Fruit fly (Drosophila melanogaster): ENCODE results near the gene CG5412.

CG5412 gene

DNA sequence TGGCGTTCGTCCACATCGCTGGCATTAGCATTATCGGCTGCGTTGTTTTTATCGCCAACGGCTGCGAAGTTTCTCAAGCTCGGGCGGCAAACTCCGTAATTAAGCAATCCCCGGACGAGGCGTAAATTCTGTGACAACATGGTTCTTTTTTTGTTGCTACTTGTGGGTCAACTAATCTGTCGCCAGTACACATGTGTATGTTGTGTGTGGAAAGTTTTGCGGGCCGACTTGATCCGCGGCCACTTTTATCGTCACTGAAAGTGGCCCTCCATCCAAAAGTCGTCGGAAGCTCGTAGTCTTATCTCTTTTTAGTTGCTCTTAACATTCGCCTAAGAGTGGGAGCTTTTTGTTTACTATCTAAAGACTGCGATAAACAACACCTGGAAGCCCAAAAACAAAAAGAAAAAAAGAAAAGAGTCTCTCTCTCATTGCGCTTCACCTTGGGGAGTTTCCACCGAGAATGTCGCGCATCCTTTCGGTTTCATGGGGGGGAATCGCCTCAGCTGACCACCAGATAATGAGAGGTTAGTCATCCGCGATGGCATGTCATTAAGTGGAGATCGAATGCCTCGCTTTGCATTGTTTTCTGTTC lies 12.9 kb upstream of the CG5412 start, which contains the start of gene CG10877 (continued):
- TF ChIP-seq odd (GFP tag; optimal IDR thresholded peaks at IDR 0.05) (peak; percentile 22), sug (tag; optimal IDR thresholded peaks at IDR 0.05) (peak; percentile 64), HmgZ (tag; optimal IDR thresholded peaks at IDR 0.05) (peak; percentile 33), CG9797 (GFP tag; optimal IDR thresholded peaks at IDR 0.05) (no peak), z (GFP tag; IDR thresholded peaks at IDR 0.05) (0 out of 3 replicates have a peak, but pooled peaks have one; percentile 9), tio (GFP tag; optimal IDR thresholded peaks at IDR 0.05) (no peak), Deaf1 (tag; optimal IDR thresholded peaks at IDR 0.05) (peak; percentile 36), lab (GFP tag; optimal IDR thresholded peaks at IDR 0.05) (peak; percentile 34), CG13287 (GFP tag; IDR thresholded peaks at IDR 0.05; ENCODE audit: partially characterized antibody) (peak; percentile 20; the same call in 1 of the 2 replicates), CG34376 (GFP tag; optimal IDR thresholded peaks at IDR 0.05) (peak; percentile 64), ci (GFP tag; IDR thresholded peaks at IDR 0.05) (0 out of 3 replicates have a peak, but pooled peaks have one; percentile 7), NFAT (GFP tag; IDR thresholded peaks at IDR 0.05) (peak; percentile 33; the same call in 1 of the 2 replicates), Lpt (GFP tag; optimal IDR thresholded peaks at IDR 0.05) (no peak)

dm6 chr3R:20565546-20565948 lies 11.3 kb upstream of the CG5412 start:
- TF ChIP-seq nerfin-2 (GFP tag; IDR thresholded peaks at IDR 0.05; ENCODE audit: partially characterized antibody) (no peak), slou (GFP tag; optimal IDR thresholded peaks at IDR 0.05) (no peak), CG15011 (GFP tag; optimal IDR thresholded peaks at IDR 0.05) (no peak), nom (GFP tag; optimal IDR thresholded peaks at IDR 0.05) (peak; percentile 54), CG17612 (GFP tag; IDR thresholded peaks at IDR 0.05) (no peak), Ets65A (GFP tag) (peak; percentile 38), gcm2 (GFP tag; optimal IDR thresholded peaks at IDR 0.05) (no peak), CG4820 (GFP tag; optimal IDR thresholded peaks at IDR 0.05) (no peak), CG11456 (GFP tag; IDR thresholded peaks at IDR 0.05) (no peak), ase (GFP tag; IDR thresholded peaks at IDR 0.05) (no peak), pb (GFP tag; optimal IDR thresholded peaks at IDR 0.05) (no peak), CG16779 (GFP tag; IDR thresholded peaks at IDR 0.05) (no peak), pfk (GFP tag; optimal IDR thresholded peaks at IDR 0.05) (no peak), CG2875 (GFP tag; optimal IDR thresholded peaks at IDR 0.05) (no peak), Camta (GFP tag; optimal IDR thresholded peaks at IDR 0.05) (no peak), CG12299 (tag; optimal IDR thresholded peaks at IDR 0.05) (no peak), C15 (GFP tag; IDR thresholded peaks at IDR 0.05) (no peak), CG5180 (GFP tag; optimal IDR thresholded peaks at IDR 0.05) (peak; percentile 13), CG2202 (tag; optimal IDR thresholded peaks at IDR 0.05) (no peak), onecut (GFP tag; IDR thresholded peaks at IDR 0.05) (no peak), danr (GFP tag; IDR thresholded peaks at IDR 0.05) (no peak), row (GFP tag; IDR thresholded peaks at IDR 0.05) (no peak), HLH54F (GFP tag; optimal IDR thresholded peaks at IDR 0.05) (no peak), CG4360 (GFP tag; IDR thresholded peaks at IDR 0.05) (no peak), Mrtf (GFP tag; IDR thresholded peaks at IDR 0.05) (no peak), yki (optimal IDR thresholded peaks at IDR 0.05) (no peak), Dref (GFP tag; IDR thresholded peaks at IDR 0.05) (no peak), chm (GFP tag; IDR thresholded peaks at IDR 0.05) (no peak; the same call in 1 of the 2 replicates), CG6254 (GFP tag; optimal IDR thresholded peaks at IDR 0.05) (no peak), CG7556 (GFP tag; optimal IDR thresholded peaks at IDR 0.05) (no peak), ems (GFP tag; optimal IDR thresholded peaks at IDR 0.05) (no peak), grn (GFP tag; optimal IDR thresholded peaks at IDR 0.05) (peak; percentile 76), gt (GFP tag; IDR thresholded peaks at IDR 0.05) (no peak), esg (GFP tag; conservative IDR thresholded peaks at IDR 0.05) (no peak), CG32767 (GFP tag; IDR thresholded peaks at IDR 0.05) (0 out of 2 replicates have a peak, but pooled peaks have one; percentile 28), CG17568 (GFP tag; optimal IDR thresholded peaks at IDR 0.05) (no peak), z (GFP tag; IDR thresholded peaks at IDR 0.05) (peak; percentile 74; the same call in 2 of the 3 replicates), CG34376 (GFP tag; optimal IDR thresholded peaks at IDR 0.05) (peak; percentile 17), sug (tag; optimal IDR thresholded peaks at IDR 0.05) (no peak), CG12769 (tag; optimal IDR thresholded peaks at IDR 0.05) (peak; percentile 46)

All from whole organism, embryonic.